Fruit fly (Drosophila melanogaster) whole organism, pupa: Measurements from ENCODE around the gene CG11563.

ENCODE experiments used
- CG10348 ChIP-seq: fragments of 200-800 bp; sonication (Bioruptor generic); IDR thresholded peaks from 2 replicates; pipeline ENCODE4 v1.3.6; 2022; ENCODE audit warnings: missing biosample characterization, missing genetic modification characterization
- CG12605 ChIP-seq: fragments of 200-800 bp; sonication (Bioruptor generic); IDR thresholded peaks from 2 replicates; pipeline ENCODE4 v1.3.6; 2022; ENCODE audit warnings: missing biosample characterization, missing genetic modification characterization
- CG13204 ChIP-seq: fragments of 200-800 bp; sonication (Bioruptor generic); optimal IDR thresholded peaks from 2 replicates; lab custom pipeline; 2018; ENCODE audit warnings: missing biosample characterization, mild to moderate bottlenecking, missing genetic modification characterization, moderate library complexity
- CG14655 ChIP-seq: fragments of 200-800 bp; sonication (Bioruptor generic); optimal IDR thresholded peaks from 3 replicates; lab custom pipeline; 2017; ENCODE audit warnings: mild to moderate bottlenecking, missing biosample characterization, missing genetic modification reagents, missing genetic modification characterization
- CG15710 ChIP-seq: fragments of 200-800 bp; sonication (Bioruptor generic); optimal IDR thresholded peaks from 2 replicates; lab custom pipeline; 2018; ENCODE audit warnings: missing biosample characterization, mild to moderate bottlenecking, missing genetic modification characterization, moderate library complexity
- CG17806 ChIP-seq: fragments of 200-800 bp; sonication (Bioruptor generic); optimal IDR thresholded peaks from 2 replicates; lab custom pipeline; 2018; ENCODE audit warnings: missing biosample characterization, mild to moderate bottlenecking, missing genetic modification characterization, moderate library complexity
- CG32121 ChIP-seq: fragments of 200-800 bp; sonication (Bioruptor generic); IDR thresholded peaks from 2 replicates; pipeline ENCODE4 v1.3.6; 2022; ENCODE audit warnings: missing biosample characterization, missing genetic modification characterization
- CG34367 ChIP-seq: fragments of 200-800 bp; sonication (Bioruptor generic); optimal IDR thresholded peaks from 2 replicates; lab custom pipeline; 2018; ENCODE audit warnings: missing biosample characterization, mild to moderate bottlenecking, missing genetic modification characterization
- CG4496 ChIP-seq: fragments of 200-800 bp; sonication (Bioruptor generic); IDR thresholded peaks from 3 replicates; pipeline ENCODE4 v1.3.6; 2022; ENCODE audit warnings: missing biosample characterization, missing genetic modification characterization
- CG8159 ChIP-seq: fragments of 200-800 bp; sonication (Bioruptor generic); optimal IDR thresholded peaks from 3 replicates; lab custom pipeline; 2018; ENCODE audit warnings: missing biosample characterization, mild to moderate bottlenecking, missing genetic modification characterization, moderate library complexity
- CG8301 ChIP-seq: fragments of 200-800 bp; sonication (Bioruptor generic); optimal IDR thresholded peaks from 2 replicates; lab custom pipeline; 2018; ENCODE audit warnings: missing biosample characterization, mild to moderate bottlenecking, missing genetic modification characterization
- CG9948 ChIP-seq: fragments of 200-800 bp; sonication (Bioruptor generic); optimal IDR thresholded peaks from 2 replicates; lab custom pipeline; 2018; ENCODE audit warnings: missing biosample characterization, mild to moderate bottlenecking, missing genetic modification characterization, moderate library complexity
- D1 ChIP-seq: fragments of 200-800 bp; sonication (Bioruptor generic); optimal IDR thresholded peaks from 2 replicates; lab custom pipeline; 2018; ENCODE audit warnings: missing biosample characterization, mild to moderate bottlenecking, missing genetic modification characterization, moderate library complexity
- EcR ChIP-seq: fragments of 200-800 bp; sonication (Bioruptor generic); optimal IDR thresholded peaks from 3 replicates; lab custom pipeline; 2019; ENCODE audit warnings: missing biosample characterization, missing genetic modification characterization, mild to moderate bottlenecking, moderate library complexity, missing genetic modification reagents
- Ets98B ChIP-seq: fragments of 200-800 bp; sonication (Bioruptor generic); IDR thresholded peaks from 2 replicates; pipeline ENCODE4 v1.3.6; 2022; ENCODE audit warnings: missing biosample characterization, missing genetic modification characterization
- Pif1A ChIP-seq: fragments of 200-800 bp; sonication (Bioruptor generic); optimal IDR thresholded peaks from 3 replicates; lab custom pipeline; 2016; ENCODE audit warnings: missing biosample characterization, missing genetic modification characterization
- Pif1B ChIP-seq: fragments of 200-800 bp; sonication (Bioruptor generic); optimal IDR thresholded peaks from 3 replicates; lab custom pipeline; 2016; ENCODE audit warnings: missing biosample characterization, missing genetic modification characterization
- Snoo ChIP-seq: fragments of 200-800 bp; sonication (Bioruptor generic); optimal IDR thresholded peaks from 3 replicates; lab custom pipeline; 2017; ENCODE audit warnings: missing biosample characterization, mild to moderate bottlenecking, missing genetic modification characterization, inconsistent platforms
- fd96Ca ChIP-seq: fragments of 200-800 bp; sonication (Bioruptor generic); IDR thresholded peaks from 3 replicates; pipeline ENCODE4 v1.3.6; 2022; ENCODE audit warnings: missing biosample characterization, missing genetic modification characterization
- gl ChIP-seq: fragments of 200-800 bp; sonication (Bioruptor generic); optimal IDR thresholded peaks from 2 replicates; lab custom pipeline; 2018; ENCODE audit warnings: missing biosample characterization, mild to moderate bottlenecking, missing genetic modification characterization
- rn ChIP-seq: fragments of 200-800 bp; sonication (Bioruptor generic); IDR thresholded peaks from 2 replicates; pipeline ENCODE4 v1.3.6; 2022; ENCODE audit warnings: missing biosample characterization, missing genetic modification characterization

Gene CG11563

dm6 chr3R:31709142-31709541 is 27.7 kb upstream of the CG11563 start:
- TF ChIP-seq CG4496 (GFP tag; lab: Robert Waterston, UW) (peak; percentile 91), Pif1B (peak; percentile 12), CG17806 (tag; lab: Kevin White, UChicago) (no peak), CG15710 (tag; lab: Kevin White, UChicago) (no peak), CG12605 (GFP tag; lab: Robert Waterston, UW) (peak; percentile 70), CG14655 (GFP tag; lab: Kevin White, UChicago) (peak; percentile 72), rn (GFP tag; lab: Robert Waterston, UW) (0 out of 2 replicates have a peak, but pooled peaks have one; percentile 41), Snoo (tag; lab: Kevin White, UChicago) (no peak), CG32121 (GFP tag; lab: Robert Waterston, UW) (peak; percentile 86), fd96Ca (GFP tag; lab: Robert Waterston, UW) (peak; percentile 86), CG10348 (peak; percentile 60; the same call in 1 of the 2 replicates), CG34367 (no peak), CG9948 (tag; lab: Kevin White, UChicago) (peak; percentile 19), Pif1A (GFP tag; lab: Kevin White, UChicago) (peak; percentile 33), CG8301 (peak; percentile 71), CG13204 (peak; percentile 2), D1 (tag; lab: Kevin White, UChicago) (no peak), Ets98B (GFP tag; lab: Robert Waterston, UW) (peak; percentile 87), gl (tag; lab: Kevin White, UChicago) (no peak), CG8159 (tag; lab: Kevin White, UChicago) (no peak)

dm6 chr3R:31709769-31710168 is 27.1 kb upstream of the CG11563 start:
- TF ChIP-seq CG12605 (GFP tag; lab: Robert Waterston, UW) (0 out of 2 replicates have a peak, but pooled peaks have one; percentile 11), Ets98B (GFP tag; lab: Robert Waterston, UW) (peak; percentile 12; the same call in 1 of the 2 replicates), CG14655 (GFP tag; lab: Kevin White, UChicago) (peak; percentile 36), CG32121 (GFP tag; lab: Robert Waterston, UW) (peak; percentile 49), fd96Ca (GFP tag; lab: Robert Waterston, UW) (peak; percentile 51; the same call in 2 of the 3 replicates), CG15710 (tag; lab: Kevin White, UChicago) (no peak), D1 (tag; lab: Kevin White, UChicago) (no peak), CG8301 (peak; percentile 32)

- TF ChIP-seq rn (GFP tag; lab: Robert Waterston, UW) (no peak), CG14655 (GFP tag; lab: Kevin White, UChicago) (peak; percentile 54), CG8301 (peak; percentile 25)
These were observed 25.4 kb upstream of the CG11563 start for dm6 chr3R:31711270-31712029.

dm6 chr3R:31712585-31712984 is 24.2 kb upstream of the CG11563 start:
- TF ChIP-seq CG13204 (no peak), gl (tag; lab: Kevin White, UChicago) (no peak), Snoo (tag; lab: Kevin White, UChicago) (no peak), CG15710 (tag; lab: Kevin White, UChicago) (no peak), D1 (tag; lab: Kevin White, UChicago) (no peak), CG32121 (GFP tag; lab: Robert Waterston, UW) (no peak), CG12605 (GFP tag; lab: Robert Waterston, UW) (peak; percentile 16; the same call in 1 of the 2 replicates), EcR (GFP tag; lab: Kevin White, UChicago) (no peak), fd96Ca (GFP tag; lab: Robert Waterston, UW) (0 out of 3 replicates have a peak, but pooled peaks have one; percentile 38), CG34367 (no peak), CG4496 (GFP tag; lab: Robert Waterston, UW) (peak; percentile 62; the same call in 2 of the 3 replicates), CG8301 (peak; percentile 62), CG17806 (tag; lab: Kevin White, UChicago) (peak; percentile 12), rn (GFP tag; lab: Robert Waterston, UW) (no peak), Pif1A (GFP tag; lab: Kevin White, UChicago) (peak; percentile 3), CG9948 (tag; lab: Kevin White, UChicago) (peak; percentile 10), CG14655 (GFP tag; lab: Kevin White, UChicago) (peak; percentile 80), CG8159 (tag; lab: Kevin White, UChicago) (no peak), Ets98B (GFP tag; lab: Robert Waterston, UW) (peak; percentile 25), CG10348 (no peak), Pif1B (no peak)

DNA sequence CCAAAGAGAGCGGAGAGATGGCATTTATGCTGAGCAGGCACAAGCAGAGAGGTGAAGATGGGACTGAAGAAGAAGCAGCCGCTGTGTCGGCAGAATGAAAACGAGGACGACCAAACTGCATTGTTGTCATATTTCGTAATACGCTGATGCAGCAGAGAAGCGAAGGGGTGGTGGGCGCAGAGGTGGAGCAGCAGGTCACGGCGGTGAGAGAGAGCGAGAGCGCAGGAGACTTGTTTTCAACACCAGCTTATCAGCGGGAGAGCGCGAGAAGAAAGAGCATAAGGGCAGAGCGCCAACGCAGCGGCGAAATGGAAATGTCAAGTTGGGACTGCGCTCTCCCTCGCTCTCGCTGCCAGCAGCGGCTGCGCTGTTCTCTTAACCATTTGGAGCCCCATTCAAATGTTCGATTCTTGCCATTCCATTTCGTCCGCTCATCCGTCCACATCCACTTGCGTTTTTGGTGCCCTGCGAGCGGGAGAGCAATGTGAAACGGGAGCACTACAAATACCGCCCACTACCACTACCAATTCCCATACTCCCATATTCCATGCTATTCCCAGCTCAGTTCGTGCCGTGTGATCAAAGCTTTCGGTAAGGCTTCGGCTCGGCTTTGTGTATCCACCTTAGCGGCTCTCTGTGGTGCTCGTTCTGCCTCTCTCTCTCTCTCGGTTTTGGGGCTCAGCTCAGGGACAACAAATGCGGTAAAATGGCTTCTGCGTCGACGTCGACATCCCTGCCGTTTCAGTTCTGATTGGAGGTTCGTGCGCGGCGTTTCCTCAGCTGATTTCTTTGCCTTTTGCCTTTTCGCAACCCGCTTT is 23.3 kb upstream of the CG11563 start, which contains the start of gene ttk:
Gene ttk (plus strand): TSS at position 562 of the 818 bp plus-strand sequence.
- TF ChIP-seq CG8159 (tag; lab: Kevin White, UChicago), result peak; percentile 24
- peak; percentile 42; the same call in 1 of the 2 replicates for TF ChIP-seq Ets98B (GFP tag; lab: Robert Waterston, UW)
- 0 out of 2 replicates have a peak, but pooled peaks have one; percentile 6 for TF ChIP-seq CG32121 (GFP tag; lab: Robert Waterston, UW)
- peak; percentile 0 for TF ChIP-seq CG8301
- TF ChIP-seq Pif1B, result peak; percentile 21
- TF ChIP-seq gl (tag; lab: Kevin White, UChicago), result peak; percentile 20
- 0 out of 2 replicates have a peak, but pooled peaks have one; percentile 20 for TF ChIP-seq CG10348
- no peak for TF ChIP-seq D1 (tag; lab: Kevin White, UChicago)
- TF ChIP-seq CG4496 (GFP tag; lab: Robert Waterston, UW), result peak; percentile 80
- no peak for TF ChIP-seq CG12605 (GFP tag; lab: Robert Waterston, UW)
- peak; percentile 58 for TF ChIP-seq CG13204
- TF ChIP-seq Pif1A (GFP tag; lab: Kevin White, UChicago), result peak; percentile 31
- no peak for TF ChIP-seq CG15710 (tag; lab: Kevin White, UChicago)
- no peak for TF ChIP-seq CG14655 (GFP tag; lab: Kevin White, UChicago)
- TF ChIP-seq rn (GFP tag; lab: Robert Waterston, UW), result no peak
- no peak for TF ChIP-seq CG17806 (tag; lab: Kevin White, UChicago)
- TF ChIP-seq CG9948 (tag; lab: Kevin White, UChicago), result no peak
- TF ChIP-seq EcR (GFP tag; lab: Kevin White, UChicago), result peak; percentile 91
- no peak for TF ChIP-seq CG34367
- TF ChIP-seq fd96Ca (GFP tag; lab: Robert Waterston, UW), result peak; percentile 59; the same call in 2 of the 3 replicates
- peak; percentile 35 for TF ChIP-seq Snoo (tag; lab: Kevin White, UChicago)
